Worm (Caenorhabditis elegans) whole organism, young adult: ENCODE measurements around the gene cyp-33C7.

ENCODE experiments used
- B0035.1 ChIP-seq: sonication (generic microtip); optimal IDR thresholded peaks from 2 replicates; lab custom pipeline; 2016; ENCODE audit warnings: missing genetic modification characterization, mild to moderate bottlenecking, missing compliant biosample characterization, missing genotype, missing genetic modification reagents
- D2030.7 ChIP-seq: fragments of 200-800 bp; sonication (Bioruptor generic); IDR thresholded peaks from 2 replicates; pipeline ENCODE4 v1.3.6; 2022; ENCODE audit warnings: missing genetic modification reagents, missing genetic modification characterization, missing compliant biosample characterization
- F22D6.2 ChIP-seq: sonication (generic microtip); optimal IDR thresholded peaks from 2 replicates; lab custom pipeline; 2016; ENCODE audit warnings: mild to moderate bottlenecking, missing genetic modification characterization, missing compliant biosample characterization
- F49E8.2 ChIP-seq: sonication (generic microtip); optimal IDR thresholded peaks from 3 replicates; lab custom pipeline; 2017; ENCODE audit warnings: missing genetic modification characterization, mild to moderate bottlenecking, missing compliant biosample characterization, antibody characterized with exemption, moderate library complexity; ENCODE audit not compliant: insufficient read depth
- Y67H2A.10 ChIP-seq: fragments of 200-800 bp; sonication (Bioruptor generic); conservative IDR thresholded peaks from 2 replicates; pipeline ENCODE4 v1.3.6; 2022; ENCODE audit warnings: missing genetic modification reagents, missing genetic modification characterization, missing compliant biosample characterization
- akir-1 ChIP-seq: fragments of 200-800 bp; sonication (Bioruptor generic); optimal IDR thresholded peaks from 2 replicates; lab custom pipeline; 2018; ENCODE audit warnings: mild to moderate bottlenecking, missing genetic modification characterization, moderate library complexity, missing compliant biosample characterization
- aptf-2 ChIP-seq: fragments of 200-800 bp; sonication (Bioruptor generic); conservative IDR thresholded peaks from 2 replicates; pipeline ENCODE4 v1.3.6; 2022; ENCODE audit warnings: missing genetic modification reagents, missing genetic modification characterization, missing compliant biosample characterization
- aptf-3 ChIP-seq: fragments of 200-800 bp; sonication (Bioruptor generic); IDR thresholded peaks from 2 replicates; pipeline ENCODE4 v1.3.6; 2022; ENCODE audit warnings: missing genetic modification characterization, missing compliant biosample characterization
- attf-5 ChIP-seq: fragments of 200-800 bp; sonication (Bioruptor generic); optimal IDR thresholded peaks from 2 replicates; lab custom pipeline; 2018; ENCODE audit warnings: mild to moderate bottlenecking, missing genetic modification characterization, missing compliant biosample characterization
- ceh-40 ChIP-seq: fragments of 200-800 bp; sonication (Bioruptor generic); IDR thresholded peaks from 2 replicates; pipeline ENCODE4 v1.3.6; 2022; ENCODE audit warnings: missing genetic modification characterization, missing compliant biosample characterization
- ceh-91 ChIP-seq: fragments of 200-800 bp; sonication (Bioruptor generic); IDR thresholded peaks from 2 replicates; pipeline ENCODE4 v1.3.6; 2022; ENCODE audit warnings: missing genetic modification reagents, missing genetic modification characterization, missing compliant biosample characterization
- chd-7 ChIP-seq: sonication (generic microtip); optimal IDR thresholded peaks from 2 replicates; lab custom pipeline; 2016; ENCODE audit warnings: mild to moderate bottlenecking, missing genetic modification characterization, moderate library complexity, missing compliant biosample characterization
- die-1 ChIP-seq: sonication (generic microtip); optimal IDR thresholded peaks from 2 replicates; lab custom pipeline; 2016; ENCODE audit warnings: missing genotype, mild to moderate bottlenecking, missing genetic modification characterization, missing compliant biosample characterization
- dox-1 ChIP-seq: fragments of 200-800 bp; sonication (Bioruptor generic); IDR thresholded peaks from 2 replicates; pipeline ENCODE4 v1.3.6; 2022; ENCODE audit warnings: missing genetic modification reagents, missing genetic modification characterization, missing compliant biosample characterization
- efl-1 ChIP-seq: fragments of 150-350 bp; optimal IDR thresholded peaks from 2 replicates; lab custom pipeline; 2014; ENCODE audit warnings: missing biosample characterization, missing genetic modification reagents, missing genetic modification characterization
- egl-44 ChIP-seq: fragments of 200-800 bp; sonication (Bioruptor generic); IDR thresholded peaks from 2 replicates; pipeline ENCODE4 v1.3.6; 2022; ENCODE audit warnings: missing genetic modification reagents, missing genetic modification characterization, missing compliant biosample characterization
- egrh-3 ChIP-seq: fragments of 200-800 bp; sonication (Bioruptor generic); IDR thresholded peaks from 2 replicates; pipeline ENCODE4 v1.3.6; 2022; ENCODE audit warnings: missing genetic modification reagents, missing genetic modification characterization, missing compliant biosample characterization
- gei-17 ChIP-seq: fragments of 200-800 bp; sonication (Bioruptor generic); optimal IDR thresholded peaks from 2 replicates; lab custom pipeline; 2018; ENCODE audit warnings: mild to moderate bottlenecking, missing genetic modification characterization, missing compliant biosample characterization
- him-1 ChIP-seq: sonication (generic microtip); optimal IDR thresholded peaks from 2 replicates; lab custom pipeline; 2016; ENCODE audit warnings: missing genotype, missing genetic modification reagents, missing genetic modification characterization, missing compliant biosample characterization
- hmg-1.2 ChIP-seq: fragments of 200-800 bp; sonication (Bioruptor generic); IDR thresholded peaks from 2 replicates; pipeline ENCODE4 v1.3.6; 2022; ENCODE audit warnings: missing genetic modification reagents, missing genetic modification characterization, missing compliant biosample characterization
- hsf-1 ChIP-seq: fragments of 200-800 bp; sonication (Bioruptor generic); IDR thresholded peaks from 2 replicates; pipeline ENCODE4 v1.3.6; 2022; ENCODE audit warnings: missing genetic modification reagents, missing genetic modification characterization, missing compliant biosample characterization
- let-526 ChIP-seq: fragments of 200-800 bp; sonication (Bioruptor generic); IDR thresholded peaks from 2 replicates; pipeline ENCODE4 v1.3.6; 2022; ENCODE audit warnings: missing genetic modification reagents, missing genetic modification characterization, missing compliant biosample characterization
- lin-26 ChIP-seq: fragments of 200-800 bp; sonication (Bioruptor generic); IDR thresholded peaks from 2 replicates; pipeline ENCODE4 v1.3.6; 2022; ENCODE audit warnings: missing genetic modification reagents, missing genetic modification characterization, missing compliant biosample characterization
- lin-35 ChIP-seq, 3 experiments: fragments of 150-350 bp in 2 of 3; sonication (generic microtip) in 1 of 3; optimal IDR thresholded peaks; 2 replicates each; lab custom pipeline; 2014 to 2018; ENCODE audit warnings: missing biosample characterization in 3 of 3, missing genetic modification characterization in 3 of 3, missing genetic modification reagents in 3 of 3
- lin-54 ChIP-seq: fragments of 200-800 bp; sonication (Bioruptor generic); optimal IDR thresholded peaks from 2 replicates; lab custom pipeline; 2018; ENCODE audit warnings: mild to moderate bottlenecking, missing genetic modification characterization, missing compliant biosample characterization
- mcd-1 ChIP-seq: fragments of 200-800 bp; sonication (Bioruptor generic); IDR thresholded peaks from 2 replicates; pipeline ENCODE4 v1.3.6; 2022; ENCODE audit warnings: missing genetic modification reagents, missing genetic modification characterization, missing compliant biosample characterization
- mxl-1 ChIP-seq: sonication (generic microtip); optimal IDR thresholded peaks from 2 replicates; lab custom pipeline; 2016; ENCODE audit warnings: missing genetic modification characterization, missing compliant biosample characterization
- nfya-1 ChIP-seq: sonication (generic microtip); optimal IDR thresholded peaks from 2 replicates; lab custom pipeline; 2017; ENCODE audit warnings: antibody characterized with exemption, missing compliant biosample characterization, missing genetic modification characterization, borderline replicate concordance; ENCODE audit not compliant: insufficient read depth
- nfya-2 ChIP-seq: fragments of 200-800 bp; sonication (Bioruptor generic); IDR thresholded peaks from 2 replicates; pipeline ENCODE4 v1.3.6; 2022; ENCODE audit warnings: missing genetic modification reagents, missing genetic modification characterization, missing compliant biosample characterization
- nhr-120 ChIP-seq: fragments of 200-800 bp; sonication (Bioruptor generic); IDR thresholded peaks from 2 replicates; pipeline ENCODE4 v1.3.6; 2022; ENCODE audit warnings: missing genetic modification characterization, missing compliant biosample characterization
- pbrm-1 ChIP-seq: fragments of 200-800 bp; sonication (Bioruptor generic); IDR thresholded peaks from 2 replicates; pipeline ENCODE4 v1.3.6; 2022; ENCODE audit warnings: missing genetic modification reagents, missing genetic modification characterization, missing compliant biosample characterization
- pha-4 ChIP-seq: fragments of 150-350 bp; sonication (generic microtip); optimal IDR thresholded peaks from 2 replicates; lab custom pipeline; 2014; ENCODE audit warnings: missing biosample characterization, missing genetic modification reagents, missing genetic modification characterization
- repo-1 ChIP-seq: sonication (generic microtip); optimal IDR thresholded peaks from 2 replicates; lab custom pipeline; 2017; ENCODE audit warnings: mild to moderate bottlenecking, missing genetic modification characterization, missing compliant biosample characterization
- rpc-1 ChIP-seq, 2 experiments: fragments of 150-350 bp in 1 of 2; sonication (generic microtip) in 1 of 2; optimal IDR thresholded peaks; 2 replicates each; lab custom pipeline; 2014 to 2018; ENCODE audit warnings: missing biosample characterization in 1 of 2, missing genetic modification characterization in 1 of 2, missing genetic modification reagents in 1 of 2, missing genotype in 1 of 2
- sdz-38 ChIP-seq: sonication (generic microtip); optimal IDR thresholded peaks from 2 replicates; lab custom pipeline; 2016; ENCODE audit warnings: missing genotype, missing genetic modification characterization, missing compliant biosample characterization
- snpc-4 ChIP-seq, 5 experiments: fragments of 150-350 bp in 1 of 5; sonication (generic microtip) in 4 of 5; optimal IDR thresholded peaks; 2 replicates each; lab custom pipeline; 2014 to 2018; ENCODE audit warnings: missing genetic modification characterization in 5 of 5, missing biosample characterization in 3 of 5, antibody characterized with exemption in 2 of 5, mild to moderate bottlenecking in 2 of 5, missing compliant biosample characterization in 2 of 5, missing genotype in 2 of 5, moderate library complexity in 2 of 5, missing genetic modification reagents in 1 of 5
- tbp1 ChIP-seq: fragments of 200-800 bp; sonication (Bioruptor generic); optimal IDR thresholded peaks from 2 replicates; lab custom pipeline; 2018; ENCODE audit warnings: mild to moderate bottlenecking, missing genetic modification characterization, missing compliant biosample characterization
- unc-130 ChIP-seq: sonication (generic microtip); optimal IDR thresholded peaks from 2 replicates; lab custom pipeline; 2016; ENCODE audit warnings: missing genetic modification reagents, missing genetic modification characterization, missing compliant biosample characterization
- zfh-2 ChIP-seq: fragments of 200-800 bp; sonication (Bioruptor generic); conservative IDR thresholded peaks from 2 replicates; pipeline ENCODE4 v1.3.6; 2022; ENCODE audit warnings: missing genetic modification reagents, missing genetic modification characterization, missing compliant biosample characterization
- ztf-26 ChIP-seq: sonication (generic microtip); optimal IDR thresholded peaks from 2 replicates; lab custom pipeline; 2017; ENCODE audit warnings: missing genetic modification characterization, missing compliant biosample characterization
- ztf-6 ChIP-seq: fragments of 200-800 bp; sonication (Bioruptor generic); IDR thresholded peaks from 2 replicates; pipeline ENCODE4 v1.3.6; 2022; ENCODE audit warnings: missing genetic modification reagents, missing genetic modification characterization, missing compliant biosample characterization

Gene cyp-33C7

DNA sequence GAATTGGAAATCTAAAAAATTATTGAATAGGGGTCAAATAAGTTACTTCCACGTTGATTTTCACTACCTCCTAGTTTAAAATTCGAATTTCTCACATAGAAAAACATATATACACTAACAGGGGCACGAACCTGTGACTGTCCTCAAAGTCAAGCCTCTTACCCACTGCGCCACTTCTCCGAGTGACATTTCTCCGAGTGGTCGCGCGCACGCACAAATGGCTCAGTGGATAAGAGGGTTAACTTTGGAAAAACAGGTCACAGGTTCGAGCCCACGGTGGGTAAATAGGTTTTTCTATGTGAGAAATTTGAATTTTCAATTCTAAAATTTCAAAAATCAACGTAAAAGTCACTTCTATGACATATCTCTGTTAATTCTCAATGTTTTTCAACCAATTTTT is 26.9 kb downstream of the cyp-33C7 start:
- TF ChIP-seq lin-26 (GFP tag; lab: Robert Waterston, UW) = no peak
- no peak for TF ChIP-seq die-1 (tag; lab: Kevin White, UChicago)
- 0 out of 2 replicates have a peak, but pooled peaks have one; percentile 29 for TF ChIP-seq mcd-1 (GFP tag; lab: Robert Waterston, UW)
- TF ChIP-seq repo-1 (tag; lab: Kevin White, UChicago) = no peak
- TF ChIP-seq aptf-3 = no peak
- no peak for TF ChIP-seq let-526 (GFP tag; lab: Robert Waterston, UW)
- no peak for TF ChIP-seq ceh-91
- peak; percentile 14 for TF ChIP-seq efl-1
- TF ChIP-seq snpc-4 (GFP tag; optimal IDR thresholded peaks at IDR 0.05; lab: Kevin White, UChicago) = no peak
- peak in 1 of 4 experiments; percentile 44 for TF ChIP-seq snpc-4 (tag; optimal IDR thresholded peaks at IDR 0.05; lab: Kevin White, UChicago)
- TF ChIP-seq him-1 (tag; lab: Kevin White, UChicago) = no peak
- no peak for TF ChIP-seq B0035.1 (tag; lab: Kevin White, UChicago)
- TF ChIP-seq aptf-2 (GFP tag; lab: Robert Waterston, UW) = no peak
- no peak for TF ChIP-seq lin-54 (GFP tag; lab: Kevin White, UChicago)
- no peak for TF ChIP-seq pha-4
- TF ChIP-seq mxl-1 (tag; lab: Kevin White, UChicago) = no peak
- no peak for TF ChIP-seq Y67H2A.10
- TF ChIP-seq ceh-40 (GFP tag; lab: Robert Waterston, UW) = no peak
- no peak for TF ChIP-seq attf-5 (GFP tag; lab: Kevin White, UChicago)
- no peak for TF ChIP-seq nhr-120
- no peak for TF ChIP-seq lin-35 (GFP tag; optimal IDR thresholded peaks at IDR 0.05; lab: Kevin White, UChicago)
- peak; percentile 21; the same call in 1 of the 2 replicates for TF ChIP-seq D2030.7 (GFP tag; lab: Robert Waterston, UW)
- TF ChIP-seq akir-1 (GFP tag; lab: Kevin White, UChicago) = no peak
- no peak for TF ChIP-seq chd-7 (tag; lab: Kevin White, UChicago)
- TF ChIP-seq egl-44 (GFP tag; lab: Robert Waterston, UW) = no peak
- TF ChIP-seq rpc-1 (optimal IDR thresholded peaks at IDR 0.05; lab: Kevin White, UChicago) = no peak
- TF ChIP-seq rpc-1 (tag; optimal IDR thresholded peaks at IDR 0.05; lab: Kevin White, UChicago) = peak; percentile 50
- no peak for TF ChIP-seq gei-17 (GFP tag; lab: Kevin White, UChicago)
- no peak for TF ChIP-seq F22D6.2 (tag; lab: Kevin White, UChicago)
- TF ChIP-seq tbp1 = peak; percentile 64
- TF ChIP-seq zfh-2 (GFP tag; lab: Robert Waterston, UW) = no peak
- no peak for TF ChIP-seq pbrm-1 (GFP tag; lab: Robert Waterston, UW)
- no peak for TF ChIP-seq hsf-1 (GFP tag; lab: Robert Waterston, UW)
- TF ChIP-seq sdz-38 (tag; lab: Kevin White, UChicago) = no peak
- TF ChIP-seq egrh-3 (GFP tag; lab: Robert Waterston, UW) = peak; percentile 22; the same call in 1 of the 2 replicates
- TF ChIP-seq F49E8.2 (tag; lab: Kevin White, UChicago) = no peak
- no peak for TF ChIP-seq ztf-6 (GFP tag; lab: Robert Waterston, UW)
- peak; percentile 10; the same call in 1 of the 2 replicates for TF ChIP-seq hmg-1.2 (GFP tag; lab: Robert Waterston, UW)
- no peak for TF ChIP-seq nfya-2 (GFP tag; lab: Robert Waterston, UW)
- no peak for TF ChIP-seq ztf-26 (tag; lab: Kevin White, UChicago)
- TF ChIP-seq nfya-1 (tag; lab: Kevin White, UChicago) = no peak
- peak; percentile 26; the same call in 1 of the 2 replicates for TF ChIP-seq dox-1
- no peak for TF ChIP-seq unc-130 (GFP tag; lab: Kevin White, UChicago)
